Fruit fly (Drosophila melanogaster): Measurements from ENCODE around the gene UBL3.

DNA sequence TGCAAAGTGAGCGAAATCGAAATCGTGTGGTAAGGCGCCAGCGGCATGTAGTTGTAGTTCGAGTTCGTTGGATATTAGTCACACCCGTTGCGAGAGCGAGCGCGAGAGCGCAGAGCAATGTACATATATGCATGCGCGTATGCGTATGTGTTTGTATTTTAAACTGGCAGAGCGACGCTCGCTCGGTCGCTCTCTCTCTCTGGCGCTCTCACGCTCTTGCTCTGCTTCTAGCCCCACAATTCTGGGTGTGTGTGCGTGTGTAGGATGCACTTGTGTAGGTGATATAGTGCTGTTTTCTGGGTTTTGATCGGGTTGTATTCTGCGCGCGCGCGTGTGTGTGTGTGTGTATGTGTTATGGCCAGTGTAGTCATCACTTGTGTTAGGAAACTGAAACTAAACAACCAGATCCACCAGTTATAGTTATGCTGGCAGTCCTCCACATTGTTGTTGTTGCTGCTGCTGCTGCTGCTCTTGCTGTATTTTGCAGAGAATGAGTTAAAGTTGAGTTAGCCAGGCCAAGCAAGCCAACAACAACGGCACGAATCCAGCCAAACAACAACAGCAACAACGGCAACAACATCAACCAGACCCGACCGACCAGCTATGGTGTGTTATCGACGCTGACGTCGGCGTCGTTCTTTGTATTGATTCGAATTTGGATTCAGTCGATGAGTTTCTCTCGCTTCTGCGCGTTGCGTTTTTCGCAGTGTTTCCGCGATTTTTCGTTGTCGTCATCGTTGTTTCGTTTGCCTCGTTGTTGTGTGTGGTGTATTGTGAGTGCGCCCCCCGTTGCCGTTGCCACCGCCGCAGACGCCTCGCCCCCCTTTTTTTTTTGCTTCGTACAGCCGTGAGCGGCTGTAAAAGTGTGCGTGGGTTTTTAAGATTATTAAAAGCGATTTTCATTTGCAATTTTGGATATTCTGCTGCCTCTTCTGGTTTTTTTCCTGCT is 41.0 kb downstream of the UBL3 start:
- no peak for TF ChIP-seq CG17806 (tag; optimal IDR thresholded peaks at IDR 0.05)
- TF ChIP-seq CG9948 (tag; optimal IDR thresholded peaks at IDR 0.05) = no peak
- TF ChIP-seq CG32121 (GFP tag; IDR thresholded peaks at IDR 0.05) = peak; percentile 73; the same call in 1 of the 2 replicates
- no peak for TF ChIP-seq CG14655 (GFP tag; optimal IDR thresholded peaks at IDR 0.05)
- TF ChIP-seq CG12605 (GFP tag; IDR thresholded peaks at IDR 0.05) = peak; percentile 67
- no peak for TF ChIP-seq Snoo (tag; optimal IDR thresholded peaks at IDR 0.05)
- no peak for TF ChIP-seq CG10348 (GFP tag; IDR thresholded peaks at IDR 0.05)
- peak; percentile 31 for TF ChIP-seq EcR (GFP tag; optimal IDR thresholded peaks at IDR 0.05)
- no peak for TF ChIP-seq CG15710 (tag; optimal IDR thresholded peaks at IDR 0.05)
- TF ChIP-seq rn (GFP tag; IDR thresholded peaks at IDR 0.05) = no peak
- TF ChIP-seq Ets98B (GFP tag; IDR thresholded peaks at IDR 0.05) = peak; percentile 84
- no peak for TF ChIP-seq CG8301 (tag; optimal IDR thresholded peaks at IDR 0.05)
- no peak for TF ChIP-seq CG8159 (tag; optimal IDR thresholded peaks at IDR 0.05)
- peak; percentile 47 for TF ChIP-seq Pif1B (GFP tag; optimal IDR thresholded peaks at IDR 0.05)
